Fruit fly (Drosophila melanogaster) whole organism, prepupa: ENCODE measurements around the gene CCAP-R.

ENCODE experiments used
- Blimp-1 ChIP-seq: fragments of 200-800 bp; sonication (Bioruptor generic); optimal IDR thresholded peaks from 3 replicates; lab custom pipeline; 2017; ENCODE audit warnings: missing biosample characterization, missing genetic modification characterization, mild to moderate bottlenecking, moderate library complexity, missing genetic modification reagents
- CG10669 ChIP-seq: fragments of 200-800 bp; sonication (Bioruptor generic); optimal IDR thresholded peaks from 3 replicates; lab custom pipeline; 2018; ENCODE audit warnings: missing biosample characterization, mild to moderate bottlenecking, missing genetic modification characterization, moderate library complexity
- CG11294 ChIP-seq: fragments of 200-800 bp; sonication (Bioruptor generic); IDR thresholded peaks from 2 replicates; pipeline ENCODE4 v1.3.6; 2022; ENCODE audit warnings: missing biosample characterization, missing genetic modification characterization
- CG11762 ChIP-seq: fragments of 200-800 bp; sonication (Bioruptor generic); optimal IDR thresholded peaks from 3 replicates; lab custom pipeline; 2016; ENCODE audit warnings: missing biosample characterization, missing genetic modification characterization; ENCODE audit not compliant: insufficient read depth
- CG11902 ChIP-seq: fragments of 200-800 bp; sonication (Bioruptor generic); optimal IDR thresholded peaks from 3 replicates; lab custom pipeline; 2016; ENCODE audit warnings: missing biosample characterization, missing genetic modification characterization
- CG15336 ChIP-seq: fragments of 200-800 bp; sonication (Bioruptor generic); IDR thresholded peaks from 2 replicates; pipeline ENCODE4 v1.3.6; 2022; ENCODE audit warnings: missing biosample characterization, missing genetic modification characterization
- CG16779 ChIP-seq: fragments of 200-800 bp; sonication (Bioruptor generic); optimal IDR thresholded peaks from 3 replicates; lab custom pipeline; 2017; ENCODE audit warnings: missing biosample characterization, mild to moderate bottlenecking, missing genetic modification characterization
- CG3032 ChIP-seq: fragments of 200-800 bp; optimal IDR thresholded peaks from 2 replicates; lab custom pipeline; 2019; ENCODE audit warnings: missing biosample characterization, mild to moderate bottlenecking, missing genetic modification characterization, moderate library complexity
- CG31627 ChIP-seq: fragments of 200-800 bp; sonication (Bioruptor generic); optimal IDR thresholded peaks from 3 replicates; lab custom pipeline; 2016; ENCODE audit warnings: missing biosample characterization, missing genetic modification characterization
- CG34406 ChIP-seq: fragments of 200-800 bp; sonication (Bioruptor generic); optimal IDR thresholded peaks from 3 replicates; lab custom pipeline; 2016; ENCODE audit warnings: missing biosample characterization, missing genetic modification characterization
- CG3919 ChIP-seq: fragments of 200-800 bp; sonication (Bioruptor generic); optimal IDR thresholded peaks from 3 replicates; lab custom pipeline; 2016; ENCODE audit warnings: missing biosample characterization, missing genetic modification characterization
- CG4318 ChIP-seq: fragments of 200-800 bp; sonication (Bioruptor generic); optimal IDR thresholded peaks from 3 replicates; lab custom pipeline; 2017; ENCODE audit warnings: missing biosample characterization, mild to moderate bottlenecking, missing genetic modification characterization
- CG6163 ChIP-seq: fragments of 200-800 bp; sonication (Bioruptor generic); IDR thresholded peaks from 3 replicates; pipeline ENCODE4 v1.3.6; 2022; ENCODE audit warnings: missing biosample characterization, missing genetic modification characterization
- CG6276 ChIP-seq: fragments of 200-800 bp; sonication (Bioruptor generic); optimal IDR thresholded peaks from 2 replicates; lab custom pipeline; 2017; ENCODE audit warnings: missing biosample characterization, mild to moderate bottlenecking, missing genetic modification characterization
- CG6792 ChIP-seq: fragments of 200-800 bp; sonication (Bioruptor generic); optimal IDR thresholded peaks from 3 replicates; lab custom pipeline; 2016; ENCODE audit warnings: missing biosample characterization, missing genetic modification characterization
- CG6808 ChIP-seq: fragments of 200-800 bp; sonication (Bioruptor generic); optimal IDR thresholded peaks from 3 replicates; lab custom pipeline; 2017; ENCODE audit warnings: missing biosample characterization, missing genetic modification characterization, mild to moderate bottlenecking, moderate library complexity, missing genetic modification reagents
- CG6854 ChIP-seq: fragments of 200-800 bp; sonication (Bioruptor generic); optimal IDR thresholded peaks from 2 replicates; lab custom pipeline; 2017; ENCODE audit warnings: missing biosample characterization, mild to moderate bottlenecking, missing genetic modification characterization
- CG7368 ChIP-seq: fragments of 200-800 bp; sonication (Bioruptor generic); optimal IDR thresholded peaks from 3 replicates; lab custom pipeline; 2016; ENCODE audit warnings: missing biosample characterization, missing genetic modification characterization
- CG8119 ChIP-seq: fragments of 200-800 bp; sonication (Bioruptor generic); IDR thresholded peaks from 3 replicates; pipeline ENCODE4 v1.3.6; 2022; ENCODE audit warnings: missing biosample characterization, missing genetic modification characterization
- CG8632 ChIP-seq: fragments of 200-800 bp; sonication (Bioruptor generic); optimal IDR thresholded peaks from 3 replicates; lab custom pipeline; 2016; ENCODE audit warnings: missing biosample characterization, missing genetic modification characterization
- CG9139 ChIP-seq: fragments of 200-800 bp; sonication (Bioruptor generic); optimal IDR thresholded peaks from 3 replicates; lab custom pipeline; 2017; ENCODE audit warnings: missing biosample characterization, mild to moderate bottlenecking, missing genetic modification characterization
- Eip75B ChIP-seq: fragments of 200-800 bp; sonication (Bioruptor generic); optimal IDR thresholded peaks from 3 replicates; lab custom pipeline; 2016; ENCODE audit warnings: missing biosample characterization, missing genetic modification characterization
- Eip78C ChIP-seq: fragments of 200-800 bp; sonication (Bioruptor generic); peaks from one replicate; lab custom pipeline; 2016; ENCODE audit warnings: missing biosample characterization, missing genetic modification characterization
- Eip93F ChIP-seq: fragments of 200-800 bp; sonication (Bioruptor generic); optimal IDR thresholded peaks from 2 replicates; lab custom pipeline; 2016; ENCODE audit warnings: missing biosample characterization, mild to moderate bottlenecking, missing genetic modification characterization
- Ets21C ChIP-seq: fragments of 200-800 bp; sonication (Bioruptor generic); optimal IDR thresholded peaks from 3 replicates; lab custom pipeline; 2016; ENCODE audit warnings: missing biosample characterization, missing genetic modification characterization
- Hr38 ChIP-seq: sonication (Bioruptor generic); optimal IDR thresholded peaks from 2 replicates; lab custom pipeline; 2016; ENCODE audit warnings: missing biosample characterization, missing genetic modification characterization
- Met ChIP-seq: fragments of 200-800 bp; sonication (Bioruptor generic); optimal IDR thresholded peaks from 3 replicates; lab custom pipeline; 2016; ENCODE audit warnings: missing biosample characterization, missing genetic modification characterization
- Smox ChIP-seq: fragments of 200-800 bp; sonication (Bioruptor generic); optimal IDR thresholded peaks from 3 replicates; lab custom pipeline; 2016; ENCODE audit warnings: missing biosample characterization, missing genetic modification characterization
- Sox14 ChIP-seq: fragments of 200-800 bp; sonication (Bioruptor generic); optimal IDR thresholded peaks from 3 replicates; lab custom pipeline; 2016; ENCODE audit warnings: missing biosample characterization, missing genetic modification characterization
- Sox15 ChIP-seq: fragments of 200-800 bp; sonication (Bioruptor generic); optimal IDR thresholded peaks from 3 replicates; lab custom pipeline; 2016; ENCODE audit warnings: missing biosample characterization, missing genetic modification characterization
- achi ChIP-seq: fragments of 200-800 bp; sonication (Bioruptor generic); optimal IDR thresholded peaks from 3 replicates; lab custom pipeline; 2016; ENCODE audit warnings: missing biosample characterization, missing genetic modification characterization
- acj6 ChIP-seq: fragments of 200-800 bp; sonication (Bioruptor generic); optimal IDR thresholded peaks from 3 replicates; lab custom pipeline; 2016; ENCODE audit warnings: missing biosample characterization, missing genetic modification characterization
- cyc ChIP-seq: fragments of 200-800 bp; sonication (Bioruptor generic); optimal IDR thresholded peaks from 3 replicates; lab custom pipeline; 2016; ENCODE audit warnings: missing biosample characterization, missing genetic modification characterization
- dac ChIP-seq: fragments of 200-800 bp; sonication (Bioruptor generic); optimal IDR thresholded peaks from 2 replicates; lab custom pipeline; 2017; ENCODE audit warnings: missing biosample characterization, mild to moderate bottlenecking, missing genetic modification characterization
- eg ChIP-seq: fragments of 200-800 bp; sonication (Bioruptor generic); IDR thresholded peaks from 3 replicates; pipeline ENCODE4 v1.3.6; 2022; ENCODE audit warnings: missing biosample characterization, missing genetic modification characterization
- esn ChIP-seq: fragments of 200-800 bp; sonication (Bioruptor generic); optimal IDR thresholded peaks from 2 replicates; lab custom pipeline; 2016; ENCODE audit warnings: missing biosample characterization, mild to moderate bottlenecking, missing genetic modification characterization, moderate library complexity
- fkh ChIP-seq: fragments of 200-800 bp; sonication (Bioruptor generic); optimal IDR thresholded peaks from 3 replicates; lab custom pipeline; 2017; ENCODE audit warnings: missing biosample characterization, mild to moderate bottlenecking, missing genetic modification characterization, moderate library complexity
- lz ChIP-seq: fragments of 200-800 bp; sonication (Bioruptor generic); optimal IDR thresholded peaks from 3 replicates; lab custom pipeline; 2016; ENCODE audit warnings: missing biosample characterization, missing genetic modification characterization
- net ChIP-seq: fragments of 200-800 bp; sonication (Bioruptor generic); optimal IDR thresholded peaks from 3 replicates; lab custom pipeline; 2016; ENCODE audit warnings: missing biosample characterization, missing genetic modification characterization
- pdm3 ChIP-seq: fragments of 200-800 bp; sonication (Bioruptor generic); optimal IDR thresholded peaks from 3 replicates; lab custom pipeline; 2016; ENCODE audit warnings: missing biosample characterization, missing genetic modification characterization
- spab ChIP-seq: fragments of 200-800 bp; sonication (Bioruptor generic); optimal IDR thresholded peaks from 2 replicates; lab custom pipeline; 2017; ENCODE audit warnings: missing biosample characterization, mild to moderate bottlenecking, missing genetic modification characterization, missing genetic modification reagents
- ss ChIP-seq, 2 experiments: fragments of 200-800 bp; sonication (Bioruptor generic); optimal IDR thresholded peaks; 2 replicates in 1 of 2; 3 replicates in 1 of 2; lab custom pipeline; 2017 to 2018; ENCODE audit warnings: mild to moderate bottlenecking in 2 of 2, missing biosample characterization in 2 of 2, missing genetic modification characterization in 2 of 2, moderate library complexity in 1 of 2
- svp ChIP-seq: fragments of 200-800 bp; sonication (Bioruptor generic); peaks from one replicate; lab custom pipeline; 2016; ENCODE audit warnings: missing biosample characterization, missing genetic modification characterization
- topi ChIP-seq: fragments of 200-800 bp; sonication (Bioruptor generic); optimal IDR thresholded peaks from 3 replicates; lab custom pipeline; 2016; ENCODE audit warnings: missing biosample characterization, missing genetic modification characterization
- vri ChIP-seq: fragments of 200-800 bp; sonication (Bioruptor generic); optimal IDR thresholded peaks from 3 replicates; lab custom pipeline; 2016; ENCODE audit warnings: missing biosample characterization, mild to moderate bottlenecking, missing genetic modification characterization

CCAP-R gene

DNA sequence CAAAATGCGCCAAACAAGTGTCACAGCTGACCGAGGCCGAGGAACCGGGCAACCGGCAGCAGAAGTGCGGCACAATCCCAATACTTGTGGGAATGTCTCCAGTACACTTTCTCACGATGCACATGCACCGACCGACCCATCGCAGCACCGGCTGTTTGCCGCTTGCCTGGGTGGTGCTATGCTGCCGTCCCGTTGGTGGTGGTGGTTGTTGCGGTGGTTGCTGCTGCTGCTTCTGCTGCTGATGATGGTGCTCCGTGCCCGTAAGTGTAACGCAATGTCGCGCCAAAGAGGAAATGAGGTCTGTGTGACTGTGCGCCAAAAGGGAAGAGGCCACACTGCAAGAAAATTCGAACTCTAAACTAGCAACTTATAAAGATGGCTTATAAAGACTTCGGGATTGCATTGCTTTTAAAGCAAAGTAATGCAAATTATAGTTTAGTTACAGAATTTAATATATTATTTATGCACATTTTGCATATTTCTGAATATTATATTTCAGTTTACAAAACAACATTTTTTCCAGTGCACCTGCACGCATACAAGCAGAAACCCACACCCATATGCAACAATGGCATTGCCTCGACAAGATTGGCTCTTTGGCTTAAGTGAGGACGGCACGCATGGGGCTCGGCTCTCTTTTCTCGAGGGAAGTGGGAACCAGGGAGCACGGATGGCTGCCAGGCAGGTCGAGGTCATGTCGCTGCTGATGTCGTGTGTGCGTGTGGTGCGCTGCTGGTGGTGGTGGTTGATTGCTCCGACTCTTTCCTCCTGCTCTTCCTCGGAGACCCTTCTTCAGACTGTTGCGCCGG, 40.3 kb upstream of the CCAP-R start, which contains the start of gene CG43116 (continued):
- TF ChIP-seq topi (peak; percentile 94), CG6808 (peak; percentile 95), cyc (GFP tag; lab: Kevin White, UChicago) (peak; percentile 92), CG3032 (tag; lab: Kevin White, UChicago) (peak; percentile 97), acj6 (peak; percentile 95), svp (peak; percentile 97), CG3919 (GFP tag; lab: Kevin White, UChicago) (peak; percentile 96), CG15336 (GFP tag; lab: Robert Waterston, UW) (peak; percentile 85), CG11294 (GFP tag; lab: Robert Waterston, UW) (peak; percentile 66), lz (peak; percentile 94), ss (GFP tag; optimal IDR thresholded peaks at IDR 0.05; lab: Kevin White, UChicago) (peak; percentile 96), fkh (GFP tag; lab: Kevin White, UChicago) (no peak), CG6163 (peak; percentile 96), Eip75B (GFP tag; lab: Kevin White, UChicago) (peak; percentile 97), CG11902 (peak; percentile 92), dac (GFP tag; lab: Kevin White, UChicago) (peak; percentile 62), CG8632 (GFP tag; lab: Kevin White, UChicago) (peak; percentile 93), CG9139 (peak; percentile 91), CG31627 (GFP tag; lab: Kevin White, UChicago) (peak; percentile 90), CG8119 (GFP tag; lab: Robert Waterston, UW) (peak; percentile 90), Sox15 (GFP tag; lab: Kevin White, UChicago) (peak; percentile 90), Smox (GFP tag; lab: Kevin White, UChicago) (peak; percentile 94), Ets21C (GFP tag; lab: Kevin White, UChicago) (no peak), CG4318 (GFP tag; lab: Kevin White, UChicago) (peak; percentile 78), CG7368 (peak; percentile 86), vri (GFP tag; lab: Kevin White, UChicago) (no peak), eg (GFP tag; lab: Robert Waterston, UW) (no peak; the same call in 2 of the 3 replicates), CG10669 (GFP tag; lab: Kevin White, UChicago) (peak; percentile 96), achi (GFP tag; lab: Kevin White, UChicago) (peak; percentile 92), Eip93F (GFP tag; lab: Kevin White, UChicago) (peak; percentile 84), Sox14 (GFP tag; lab: Kevin White, UChicago) (peak; percentile 94), pdm3 (peak; percentile 93), CG34406 (GFP tag; lab: Kevin White, UChicago) (peak; percentile 93), Eip78C (GFP tag; lab: Kevin White, UChicago) (peak; percentile 99), esn (GFP tag; lab: Kevin White, UChicago) (peak; percentile 95), CG6792 (GFP tag; lab: Kevin White, UChicago) (peak; percentile 96), spab (peak; percentile 94)

DNA sequence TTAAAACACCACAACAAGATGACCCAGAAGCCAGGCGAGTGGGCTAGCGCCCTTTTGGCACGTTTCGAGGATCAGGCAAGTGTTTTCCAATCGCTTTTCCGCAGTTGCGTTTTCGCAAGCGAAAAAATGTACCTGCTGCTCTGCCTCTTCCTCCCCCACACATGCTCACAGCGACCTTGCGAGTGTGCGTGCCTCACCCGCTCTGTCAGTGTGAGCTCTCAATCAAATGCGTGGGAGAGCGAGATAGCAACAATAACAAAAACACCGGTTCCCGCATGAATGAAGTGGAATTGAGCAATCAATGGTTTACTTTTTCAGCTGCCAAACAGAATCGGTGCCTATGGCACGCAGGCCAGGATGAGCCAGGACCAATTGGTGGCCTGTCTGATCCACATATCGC, 27.2 kb upstream of the CCAP-R start:
- no peak for TF ChIP-seq Hr38 (GFP tag; lab: Kevin White, UChicago)
- TF ChIP-seq Met: no peak
- TF ChIP-seq CG6163: 0 out of 3 replicates have a peak, but pooled peaks have one; percentile 20
- no peak for TF ChIP-seq lz
- no peak for TF ChIP-seq eg (GFP tag; lab: Robert Waterston, UW)

DNA sequence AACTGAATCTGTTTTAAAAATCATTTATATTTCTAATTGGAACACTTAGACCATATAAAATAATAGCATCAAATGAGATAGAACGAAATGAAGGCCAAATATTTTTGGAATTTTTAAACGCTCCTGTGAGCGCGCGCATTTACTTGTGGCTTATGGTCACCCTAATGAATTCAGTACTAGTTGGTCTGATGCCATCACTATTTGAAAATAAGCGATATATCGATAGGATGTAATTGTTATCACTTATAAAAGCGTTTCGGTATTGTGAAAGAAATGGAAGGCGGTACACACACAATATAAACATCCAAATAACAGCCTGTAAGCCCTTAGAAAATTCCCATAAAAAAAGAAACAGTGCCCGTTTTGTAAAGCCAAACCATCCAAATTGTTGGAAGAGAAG, 26.7 kb upstream of the CCAP-R start, which contains the start of gene Nf1:
TSS of gene Nf1 (plus strand) at position 280 of the 400 bp plus-strand sequence.
- no peak for TF ChIP-seq CG11762 (GFP tag; lab: Kevin White, UChicago)
- TF ChIP-seq CG16779 (tag; lab: Kevin White, UChicago): no peak
- no peak for TF ChIP-seq Blimp-1 (GFP tag; lab: Kevin White, UChicago)
- TF ChIP-seq CG6163: no peak
- TF ChIP-seq CG3919 (GFP tag; lab: Kevin White, UChicago): no peak
- TF ChIP-seq CG11902: no peak
- no peak for TF ChIP-seq Sox15 (GFP tag; lab: Kevin White, UChicago)
- TF ChIP-seq CG6854 (GFP tag; lab: Kevin White, UChicago): no peak
- no peak for TF ChIP-seq CG15336 (GFP tag; lab: Robert Waterston, UW)
- TF ChIP-seq CG8632 (GFP tag; lab: Kevin White, UChicago): no peak
- no peak for TF ChIP-seq CG31627 (GFP tag; lab: Kevin White, UChicago)
- TF ChIP-seq Sox14 (GFP tag; lab: Kevin White, UChicago): no peak
- TF ChIP-seq CG6276 (GFP tag; lab: Kevin White, UChicago): no peak
- TF ChIP-seq net (GFP tag; lab: Kevin White, UChicago): no peak
- TF ChIP-seq dac (GFP tag; lab: Kevin White, UChicago): no peak
- TF ChIP-seq acj6: no peak
